Worm (Caenorhabditis elegans): ENCODE results near the gene C56G2.22.

C56G2.22 gene

ce11 chrIII:6315515-6315914 is 30.7 kb upstream of the C56G2.22 start:
- TF ChIP-seq ref-1 (GFP tag; conservative IDR thresholded peaks at IDR 0.05), result no peak
- TF ChIP-seq flt-1 (GFP tag; IDR thresholded peaks at IDR 0.05), result no peak
- no peak for TF ChIP-seq tab-1 (GFP tag; IDR thresholded peaks at IDR 0.05)
- no peak for TF ChIP-seq med-1 (GFP tag; optimal IDR thresholded peaks at IDR 0.05; ENCODE audit: insufficient read depth)
- TF ChIP-seq klf-2 (GFP tag; conservative IDR thresholded peaks at IDR 0.05), result no peak

- no peak for TF ChIP-seq ztf-23 (GFP tag; IDR thresholded peaks at IDR 0.05)
- no peak for TF ChIP-seq T22C8.4 (GFP tag; IDR thresholded peaks at IDR 0.05)
- TF ChIP-seq med-1 (GFP tag; optimal IDR thresholded peaks at IDR 0.05; ENCODE audit: insufficient read depth), result no peak
- TF ChIP-seq ztf-29 (GFP tag; IDR thresholded peaks at IDR 0.05), result no peak
- no peak for TF ChIP-seq tab-1 (GFP tag; IDR thresholded peaks at IDR 0.05)
- no peak for TF ChIP-seq klf-2 (GFP tag; conservative IDR thresholded peaks at IDR 0.05)
Observed at ce11 chrIII:6316795-6317194, 29.5 kb upstream of the C56G2.22 start.

- no peak for TF ChIP-seq tab-1 (GFP tag; IDR thresholded peaks at IDR 0.05)
- TF ChIP-seq flt-1 (GFP tag; IDR thresholded peaks at IDR 0.05), result no peak
- no peak for TF ChIP-seq ref-1 (GFP tag; conservative IDR thresholded peaks at IDR 0.05)
- no peak for TF ChIP-seq ztf-29 (GFP tag; IDR thresholded peaks at IDR 0.05)
- TF ChIP-seq klf-2 (GFP tag; conservative IDR thresholded peaks at IDR 0.05), result no peak
- TF ChIP-seq T22C8.4 (GFP tag; IDR thresholded peaks at IDR 0.05), result no peak
- TF ChIP-seq cog-1 (tag; optimal IDR thresholded peaks at IDR 0.05), result no peak
- no peak for TF ChIP-seq med-1 (GFP tag; optimal IDR thresholded peaks at IDR 0.05; ENCODE audit: insufficient read depth)
- TF ChIP-seq ztf-23 (GFP tag; IDR thresholded peaks at IDR 0.05), result no peak
Observed at ce11 chrIII:6317345-6317744, 28.9 kb upstream of the C56G2.22 start.

DNA sequence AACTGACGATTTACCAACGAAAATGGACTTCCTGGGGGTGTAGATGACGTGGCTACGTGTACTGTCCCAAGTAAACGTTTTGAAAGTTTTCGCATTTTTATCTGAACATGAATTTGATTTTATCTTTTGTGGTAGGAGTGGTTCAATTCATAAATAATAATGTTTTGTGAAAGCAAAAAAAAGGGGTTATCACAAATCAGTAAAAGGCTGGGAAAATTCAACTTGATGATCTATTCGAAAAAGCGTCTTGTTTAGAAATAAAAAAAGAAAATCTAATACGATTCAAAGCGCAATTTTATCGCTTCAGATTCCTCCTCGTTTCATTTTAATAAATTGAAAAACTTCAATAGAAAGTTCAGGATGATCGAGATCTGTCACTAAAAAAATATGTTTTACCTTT is 22.1 kb upstream of the C56G2.22 start, which contains the start of gene C56G2.5:
Gene C56G2.5, minus strand, starts transcription at position 101 of the 400 bp plus-strand sequence.
- TF ChIP-seq T22C8.4 (GFP tag; IDR thresholded peaks at IDR 0.05) (no peak), flt-1 (GFP tag; IDR thresholded peaks at IDR 0.05) (no peak), med-1 (GFP tag; optimal IDR thresholded peaks at IDR 0.05; ENCODE audit: insufficient read depth) (no peak), ztf-29 (GFP tag; IDR thresholded peaks at IDR 0.05) (no peak), ref-1 (GFP tag; conservative IDR thresholded peaks at IDR 0.05) (no peak), cog-1 (tag; optimal IDR thresholded peaks at IDR 0.05) (no peak), ztf-23 (GFP tag; IDR thresholded peaks at IDR 0.05) (no peak), tab-1 (GFP tag; IDR thresholded peaks at IDR 0.05) (no peak), klf-2 (GFP tag; conservative IDR thresholded peaks at IDR 0.05) (no peak)

ce11 chrIII:6331211-6331782 is 15.0 kb upstream of the C56G2.22 start, which contains the start of gene C56G2.4:
Gene C56G2.4 (plus strand): TSS chrIII:6331732.
- TF ChIP-seq klf-2 (GFP tag; conservative IDR thresholded peaks at IDR 0.05) (no peak), flt-1 (GFP tag; IDR thresholded peaks at IDR 0.05) (no peak), ztf-29 (GFP tag; IDR thresholded peaks at IDR 0.05) (no peak), ztf-23 (GFP tag; IDR thresholded peaks at IDR 0.05) (no peak), T22C8.4 (GFP tag; IDR thresholded peaks at IDR 0.05) (no peak), tab-1 (GFP tag; IDR thresholded peaks at IDR 0.05) (no peak), med-1 (GFP tag; optimal IDR thresholded peaks at IDR 0.05; ENCODE audit: insufficient read depth) (no peak), ref-1 (GFP tag; conservative IDR thresholded peaks at IDR 0.05) (no peak)

ce11 chrIII:6334364-6334763 is 11.9 kb upstream of the C56G2.22 start:
- TF ChIP-seq med-1 (GFP tag; optimal IDR thresholded peaks at IDR 0.05; ENCODE audit: insufficient read depth) (no peak), klf-2 (GFP tag; conservative IDR thresholded peaks at IDR 0.05) (no peak), T22C8.4 (GFP tag; IDR thresholded peaks at IDR 0.05) (no peak), ztf-29 (GFP tag; IDR thresholded peaks at IDR 0.05) (no peak), ztf-23 (GFP tag; IDR thresholded peaks at IDR 0.05) (no peak), flt-1 (GFP tag; IDR thresholded peaks at IDR 0.05) (no peak)

- TF ChIP-seq tab-1 (GFP tag; IDR thresholded peaks at IDR 0.05) (no peak), T22C8.4 (GFP tag; IDR thresholded peaks at IDR 0.05) (no peak), ztf-23 (GFP tag; IDR thresholded peaks at IDR 0.05) (no peak), flt-1 (GFP tag; IDR thresholded peaks at IDR 0.05) (no peak), med-1 (GFP tag; optimal IDR thresholded peaks at IDR 0.05; ENCODE audit: insufficient read depth) (no peak), klf-2 (GFP tag; conservative IDR thresholded peaks at IDR 0.05) (no peak), ref-1 (GFP tag; conservative IDR thresholded peaks at IDR 0.05) (no peak), ztf-29 (GFP tag; IDR thresholded peaks at IDR 0.05) (no peak), cog-1 (tag; optimal IDR thresholded peaks at IDR 0.05) (no peak)
Observed at ce11 chrIII:6339919-6340434, 6.3 kb upstream of the C56G2.22 start, which contains the start of gene let-767. Gene let-767 (minus strand): TSS chrIII:6339969.

DNA sequence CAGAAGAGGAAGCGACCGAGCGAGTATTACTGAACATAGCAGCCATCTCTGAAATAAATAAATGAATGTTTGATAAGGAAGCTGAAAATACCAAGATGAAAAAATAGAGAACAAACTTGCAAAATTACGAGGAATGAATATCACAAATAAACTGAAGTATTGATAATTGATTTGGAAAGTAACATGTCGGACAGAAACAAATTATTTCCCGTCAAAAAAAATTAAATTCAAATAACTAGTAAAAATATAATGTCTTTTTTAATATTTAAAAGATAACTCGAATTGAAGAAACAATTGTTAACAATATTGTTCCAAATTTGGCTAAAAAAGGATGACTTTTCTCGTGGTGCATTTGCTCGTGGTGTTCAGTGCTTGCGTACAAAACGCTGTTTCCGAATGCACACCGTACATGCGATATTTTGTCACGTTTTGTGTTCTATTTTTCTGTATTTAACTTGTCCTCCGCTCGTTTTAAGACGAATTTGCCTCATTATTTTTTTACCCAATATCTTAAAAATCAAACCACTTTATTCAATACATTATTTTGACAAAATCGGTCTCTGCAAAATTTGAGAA is 4.3 kb upstream of the C56G2.22 start, which contains the start of gene rpn-13:
Gene rpn-13, minus strand, starts transcription at position 51 of the 576 bp plus-strand sequence.
- TF ChIP-seq T22C8.4 (GFP tag; IDR thresholded peaks at IDR 0.05), result no peak
- no peak for TF ChIP-seq flt-1 (GFP tag; IDR thresholded peaks at IDR 0.05)
- TF ChIP-seq ztf-23 (GFP tag; IDR thresholded peaks at IDR 0.05), result no peak
- no peak for TF ChIP-seq med-1 (GFP tag; optimal IDR thresholded peaks at IDR 0.05; ENCODE audit: insufficient read depth)
- TF ChIP-seq cog-1 (tag; optimal IDR thresholded peaks at IDR 0.05), result no peak
- no peak for TF ChIP-seq tab-1 (GFP tag; IDR thresholded peaks at IDR 0.05)
- TF ChIP-seq ztf-29 (GFP tag; IDR thresholded peaks at IDR 0.05), result no peak
- TF ChIP-seq ref-1 (GFP tag; conservative IDR thresholded peaks at IDR 0.05), result no peak
- no peak for TF ChIP-seq klf-2 (GFP tag; conservative IDR thresholded peaks at IDR 0.05)

DNA sequence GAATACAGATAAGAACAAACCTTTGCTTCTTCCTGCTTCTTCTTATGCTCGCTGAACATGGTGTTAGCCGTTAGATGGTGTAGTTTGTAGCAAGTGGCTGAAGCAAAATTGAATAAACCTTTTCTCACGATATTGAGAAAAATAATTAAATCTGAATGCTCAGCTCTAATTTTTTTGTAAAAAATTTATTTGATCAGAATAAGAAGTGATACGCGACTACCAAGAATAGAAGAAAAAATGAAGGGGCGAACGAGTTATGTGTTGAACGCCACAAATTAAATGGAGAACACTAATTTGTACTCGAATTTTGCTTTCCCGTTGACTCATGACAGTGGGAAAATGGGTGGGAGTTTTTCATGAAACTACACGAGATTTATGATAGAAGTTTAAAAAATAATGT is 3.0 kb upstream of the C56G2.22 start, which contains the start of gene C56G2.9:
Gene C56G2.9, minus strand, starts transcription at position 101 of the 400 bp plus-strand sequence.
- TF ChIP-seq T22C8.4 (GFP tag; IDR thresholded peaks at IDR 0.05) (no peak), ztf-29 (GFP tag; IDR thresholded peaks at IDR 0.05) (no peak), ref-1 (GFP tag; conservative IDR thresholded peaks at IDR 0.05) (no peak), tab-1 (GFP tag; IDR thresholded peaks at IDR 0.05) (no peak), flt-1 (GFP tag; IDR thresholded peaks at IDR 0.05) (no peak), cog-1 (tag; optimal IDR thresholded peaks at IDR 0.05) (no peak), klf-2 (GFP tag; conservative IDR thresholded peaks at IDR 0.05) (no peak), ztf-23 (GFP tag; IDR thresholded peaks at IDR 0.05) (no peak), med-1 (GFP tag; optimal IDR thresholded peaks at IDR 0.05; ENCODE audit: insufficient read depth) (no peak)

Data from whole organism, midembryonic.